Fruit fly (Drosophila melanogaster) whole organism, wandering third instar larva: ENCODE results near the gene CG44044.

ENCODE experiments used
- CG32264 ChIP-seq: fragments of 200-800 bp; sonication (Bioruptor generic); optimal IDR thresholded peaks from 2 replicates; lab custom pipeline; 2016; ENCODE audit warnings: missing biosample characterization, missing genetic modification characterization
- CrebA ChIP-seq: fragments of 200-800 bp; sonication (Bioruptor generic); optimal IDR thresholded peaks from 2 replicates; lab custom pipeline; 2016; ENCODE audit warnings: missing biosample characterization, mild to moderate bottlenecking, missing genetic modification characterization, borderline replicate concordance
- Dif ChIP-seq: fragments of 200-275, 200-300 bp; sonication (Bioruptor generic); optimal IDR thresholded peaks from 2 replicates; lab custom pipeline; 2018; ENCODE audit warnings: missing biosample characterization, missing genetic modification characterization; ENCODE audit not compliant: partially characterized antibody
- GATAd ChIP-seq: sonication (Bioruptor generic); optimal IDR thresholded peaks from 2 replicates; lab custom pipeline; 2016; ENCODE audit warnings: missing biosample characterization, missing genetic modification characterization
- Hnf4 ChIP-seq: fragments of 200-800 bp; sonication (Bioruptor generic); optimal IDR thresholded peaks from 2 replicates; lab custom pipeline; 2016; ENCODE audit warnings: missing biosample characterization, mild to moderate bottlenecking, missing genetic modification characterization
- Hr78 ChIP-seq: fragments of >200 bp; optimal IDR thresholded peaks from 2 replicates; lab custom pipeline; 2017; ENCODE audit warnings: missing biosample characterization, missing genetic modification characterization
- Hr83 ChIP-seq: fragments of 200-300 bp; sonication (Bioruptor generic); optimal IDR thresholded peaks from 2 replicates; lab custom pipeline; 2016; ENCODE audit warnings: missing biosample characterization, mild to moderate bottlenecking, missing genetic modification characterization, moderate library complexity; ENCODE audit not compliant: poor library complexity, severe bottlenecking
- Jra ChIP-seq: sonication (Bioruptor generic); optimal IDR thresholded peaks from 2 replicates; lab custom pipeline; 2016; ENCODE audit warnings: missing biosample characterization, missing genetic modification characterization
- Mio ChIP-seq: sonication (Bioruptor generic); optimal IDR thresholded peaks from 2 replicates; lab custom pipeline; 2016; ENCODE audit warnings: missing biosample characterization, missing genetic modification characterization
- Myc ChIP-seq: fragments of >200 bp; optimal IDR thresholded peaks from 2 replicates; lab custom pipeline; 2017
- OdsH ChIP-seq: fragments of 200-800 bp; sonication (Bioruptor generic); optimal IDR thresholded peaks from 2 replicates; lab custom pipeline; 2016; ENCODE audit warnings: missing biosample characterization, mild to moderate bottlenecking, missing genetic modification characterization
- Rel ChIP-seq, 2 experiments: fragments of 200-800 bp; sonication (Bioruptor generic) in 1 of 2; optimal IDR thresholded peaks; 2 replicates in 1 of 2; 3 replicates in 1 of 2; lab custom pipeline; 2016 to 2019; ENCODE audit warnings: mild to moderate bottlenecking in 2 of 2, missing biosample characterization in 2 of 2, missing genetic modification characterization in 2 of 2, moderate library complexity in 1 of 2
- Sp1 ChIP-seq: fragments of 200-800 bp; sonication (Bioruptor generic); optimal IDR thresholded peaks from 3 replicates; lab custom pipeline; 2019; ENCODE audit warnings: missing biosample characterization, mild to moderate bottlenecking, missing genetic modification characterization, moderate library complexity
- Vsx2 ChIP-seq: fragments of 200-300, 225-300 bp; sonication (Bioruptor generic); optimal IDR thresholded peaks from 2 replicates; lab custom pipeline; 2018; ENCODE audit warnings: missing biosample characterization, missing genetic modification characterization; ENCODE audit not compliant: partially characterized antibody
- brk ChIP-seq: fragments of 200-800 bp; sonication (Bioruptor generic); optimal IDR thresholded peaks from 2 replicates; lab custom pipeline; 2016; ENCODE audit warnings: missing biosample characterization, mild to moderate bottlenecking, missing genetic modification characterization
- dl ChIP-seq, 2 experiments: fragments of 175-275, 200-275 bp in 1 of 2; fragments of 200-275 bp in 1 of 2; sonication (Bioruptor generic); optimal IDR thresholded peaks; lab custom pipeline; 2018; ENCODE audit warnings: mild to moderate bottlenecking in 2 of 2, missing biosample characterization in 2 of 2, missing genetic modification characterization in 2 of 2, moderate library complexity in 2 of 2; ENCODE audit not compliant: partially characterized antibody in 2 of 2, insufficient read depth in 1 of 2
- dmrt93B ChIP-seq: fragments of 200-800 bp; sonication (Bioruptor generic); optimal IDR thresholded peaks from 2 replicates; lab custom pipeline; 2018; ENCODE audit warnings: missing biosample characterization, mild to moderate bottlenecking, missing genetic modification characterization
- dsf ChIP-seq: sonication (Bioruptor generic); optimal IDR thresholded peaks from 2 replicates; lab custom pipeline; 2016; ENCODE audit warnings: missing biosample characterization, missing genetic modification characterization, borderline replicate concordance
- foxo ChIP-seq, 2 experiments: fragments of 200-800 bp; sonication (Bioruptor generic); optimal IDR thresholded peaks; 2 replicates in 1 of 2; 3 replicates in 1 of 2; lab custom pipeline; 2016 to 2017; ENCODE audit warnings: missing biosample characterization in 2 of 2, missing genetic modification characterization in 2 of 2
- fru ChIP-seq: fragments of 200-800 bp; sonication (Bioruptor generic); optimal IDR thresholded peaks from 3 replicates; lab custom pipeline; 2016; ENCODE audit warnings: missing biosample characterization, mild to moderate bottlenecking, missing genetic modification characterization
- h ChIP-seq: fragments of 200-800 bp; sonication (Bioruptor generic); optimal IDR thresholded peaks from 3 replicates; lab custom pipeline; 2016; ENCODE audit warnings: missing biosample characterization, mild to moderate bottlenecking, missing genetic modification characterization
- jim ChIP-seq: fragments of 175-275, 200-325 bp; sonication (Bioruptor generic); optimal IDR thresholded peaks from 2 replicates; lab custom pipeline; 2016; ENCODE audit warnings: missing biosample characterization, mild to moderate bottlenecking, missing genetic modification characterization
- lola ChIP-seq: fragments of >200 bp; optimal IDR thresholded peaks from 2 replicates; lab custom pipeline; 2017; ENCODE audit warnings: missing biosample characterization, missing genetic modification characterization
- pan ChIP-seq: fragments of >200 bp; optimal IDR thresholded peaks from 2 replicates; lab custom pipeline; 2017
- psq ChIP-seq: fragments of 200-800 bp; sonication (Bioruptor generic); optimal IDR thresholded peaks from 3 replicates; lab custom pipeline; 2017; ENCODE audit warnings: missing biosample characterization, mild to moderate bottlenecking, missing genetic modification characterization, moderate library complexity
- rgr ChIP-seq: fragments of 200-800 bp; sonication (Bioruptor generic); optimal IDR thresholded peaks from 3 replicates; lab custom pipeline; 2016; ENCODE audit warnings: missing biosample characterization, mild to moderate bottlenecking, missing genetic modification characterization
- sage ChIP-seq: fragments of 200-800 bp; sonication (Bioruptor generic); optimal IDR thresholded peaks from 2 replicates; lab custom pipeline; 2016; ENCODE audit warnings: missing biosample characterization, mild to moderate bottlenecking, missing genetic modification characterization
- sv ChIP-seq: fragments of 200-800 bp; sonication (Bioruptor generic); optimal IDR thresholded peaks from 3 replicates; lab custom pipeline; 2016; ENCODE audit warnings: missing biosample characterization, missing genetic modification characterization
- tai ChIP-seq: sonication (Bioruptor generic); optimal IDR thresholded peaks from 2 replicates; lab custom pipeline; 2016; ENCODE audit warnings: missing biosample characterization, missing genetic modification characterization

CG44044 gene

dm6 chr3R:16350400-16350799 lies 28.8 kb downstream of the CG44044 start:
- TF ChIP-seq h (GFP tag; lab: Kevin White, UChicago) (no peak), Sp1 (GFP tag; lab: Kevin White, UChicago) (no peak), sv (GFP tag; lab: Kevin White, UChicago) (no peak), psq (no peak), dsf (no peak), sage (GFP tag; lab: Kevin White, UChicago) (no peak), lola (no peak), brk (GFP tag; lab: Kevin White, UChicago) (no peak), Vsx2 (GFP tag; lab: Kevin White, UChicago) (no peak), foxo (GFP tag; optimal IDR thresholded peaks at IDR 0.05; lab: Kevin White, UChicago) (no peak), Hnf4 (GFP tag; lab: Kevin White, UChicago) (no peak), pan (lab: Kevin White, UChicago) (no peak), Dif (no peak), Rel (GFP tag; optimal IDR thresholded peaks at IDR 0.05; lab: Kevin White, UChicago) (no peak), Rel (tag; optimal IDR thresholded peaks at IDR 0.05; lab: Kevin White, UChicago) (no peak), rgr (GFP tag; lab: Kevin White, UChicago) (no peak), fru (GFP tag; lab: Kevin White, UChicago) (no peak), GATAd (GFP tag; lab: Kevin White, UChicago) (no peak), tai (GFP tag; lab: Kevin White, UChicago) (no peak), jim (no peak), dmrt93B (GFP tag; lab: Kevin White, UChicago) (no peak)

dm6 chr3R:16351044-16351443 lies 29.4 kb downstream of the CG44044 start:
- TF ChIP-seq Myc = peak; percentile 21
- no peak for TF ChIP-seq foxo (GFP tag; optimal IDR thresholded peaks at IDR 0.05; lab: Kevin White, UChicago)

- TF ChIP-seq jim (no peak), CrebA (GFP tag; lab: Kevin White, UChicago) (no peak), pan (lab: Kevin White, UChicago) (no peak), OdsH (GFP tag; lab: Kevin White, UChicago) (no peak), dl (GFP tag; optimal IDR thresholded peaks at IDR 0.05; lab: Kevin White, UChicago; ENCODE audit: insufficient read depth in 1 of 2, partially characterized antibody in 2 of 2) (no peak)
These were observed 30.4 kb downstream of the CG44044 start for dm6 chr3R:16352039-16352438.

dm6 chr3R:16353195-16353594 lies 31.6 kb downstream of the CG44044 start:
- no peak for TF ChIP-seq dl (GFP tag; optimal IDR thresholded peaks at IDR 0.05; lab: Kevin White, UChicago; ENCODE audit: insufficient read depth in 1 of 2, partially characterized antibody in 2 of 2)
- no peak for TF ChIP-seq dsf
- no peak for TF ChIP-seq Jra (GFP tag; lab: Kevin White, UChicago)
- no peak for TF ChIP-seq Mio (GFP tag; lab: Kevin White, UChicago)
- no peak for TF ChIP-seq Rel (GFP tag; optimal IDR thresholded peaks at IDR 0.05; lab: Kevin White, UChicago)
- no peak for TF ChIP-seq Rel (tag; optimal IDR thresholded peaks at IDR 0.05; lab: Kevin White, UChicago)
- TF ChIP-seq pan (lab: Kevin White, UChicago) = no peak
- no peak for TF ChIP-seq psq
- no peak for TF ChIP-seq foxo (GFP tag; optimal IDR thresholded peaks at IDR 0.05; lab: Kevin White, UChicago)
- no peak for TF ChIP-seq fru (GFP tag; lab: Kevin White, UChicago)
- TF ChIP-seq jim = no peak
- TF ChIP-seq CrebA (GFP tag; lab: Kevin White, UChicago) = no peak
- no peak for TF ChIP-seq Sp1 (GFP tag; lab: Kevin White, UChicago)
- TF ChIP-seq GATAd (GFP tag; lab: Kevin White, UChicago) = no peak
- TF ChIP-seq, all 38 proteins: peak for 0

dm6 chr3R:16353671-16354070 lies 32.0 kb downstream of the CG44044 start:
- no peak for TF ChIP-seq Hr78 (GFP tag; lab: Kevin White, UChicago)
- no peak for TF ChIP-seq Hnf4 (GFP tag; lab: Kevin White, UChicago)
- no peak for TF ChIP-seq fru (GFP tag; lab: Kevin White, UChicago)
- TF ChIP-seq sage (GFP tag; lab: Kevin White, UChicago) = no peak
- no peak for TF ChIP-seq psq
- no peak for TF ChIP-seq tai (GFP tag; lab: Kevin White, UChicago)
- TF ChIP-seq Vsx2 (GFP tag; lab: Kevin White, UChicago) = no peak
- TF ChIP-seq sv (GFP tag; lab: Kevin White, UChicago) = no peak
- no peak for TF ChIP-seq Hr83 (GFP tag; lab: Kevin White, UChicago)
- no peak for TF ChIP-seq dmrt93B (GFP tag; lab: Kevin White, UChicago)
- TF ChIP-seq dl (GFP tag; optimal IDR thresholded peaks at IDR 0.05; lab: Kevin White, UChicago; ENCODE audit: insufficient read depth in 1 of 2, partially characterized antibody in 2 of 2) = no peak
- TF ChIP-seq CG32264 (GFP tag; lab: Kevin White, UChicago) = no peak
